Worm (Caenorhabditis elegans) whole organism, L3 larva: ENCODE data around the gene F43E2.11.

Experiments used
- R02D3.7 ChIP-seq: fragments of 150-350 bp; optimal IDR thresholded peaks from 2 replicates; lab custom pipeline; 2014; ENCODE audit warnings: missing biosample characterization, missing genetic modification characterization
- ZK546.5 ChIP-seq: sonication (generic microtip); optimal IDR thresholded peaks from 2 replicates; lab custom pipeline; 2017; ENCODE audit warnings: missing biosample characterization, missing genetic modification characterization
- aly-2 ChIP-seq: fragments of 150-350 bp; optimal IDR thresholded peaks from 2 replicates; lab custom pipeline; 2014; ENCODE audit warnings: missing biosample characterization, missing genetic modification characterization
- ama-1 ChIP-seq: fragments of 150-350 bp; optimal IDR thresholded peaks from 2 replicates; lab custom pipeline; 2018
- ceh-16 ChIP-seq: sonication (generic microtip); optimal IDR thresholded peaks from 2 replicates; lab custom pipeline; 2017; ENCODE audit warnings: missing biosample characterization, missing genetic modification characterization
- ceh-9 ChIP-seq: sonication (generic microtip); optimal IDR thresholded peaks from 2 replicates; lab custom pipeline; 2018; ENCODE audit warnings: missing biosample characterization, missing genetic modification characterization
- daf-12 ChIP-seq: fragments of 150-350 bp; optimal IDR thresholded peaks from 2 replicates; lab custom pipeline; 2014; ENCODE audit warnings: missing biosample characterization, missing genetic modification reagents, missing genetic modification characterization
- egl-27 ChIP-seq: sonication (generic microtip); optimal IDR thresholded peaks from 4 replicates; lab custom pipeline; 2017; ENCODE audit warnings: missing biosample characterization, missing genetic modification reagents, missing genetic modification characterization
- elt-1 ChIP-seq: fragments of 150-350 bp; optimal IDR thresholded peaks from 2 replicates; lab custom pipeline; 2014; ENCODE audit warnings: missing biosample characterization, missing genetic modification characterization
- elt-2 ChIP-seq: sonication (generic microtip); optimal IDR thresholded peaks from 2 replicates; lab custom pipeline; 2016; ENCODE audit warnings: missing genetic modification reagents, mild to moderate bottlenecking, missing genetic modification characterization, missing compliant biosample characterization
- elt-3 ChIP-seq, 3 experiments: fragments of 150-350 bp in 1 of 3; sonication (generic microtip) in 2 of 3; optimal IDR thresholded peaks; 2 replicates in 2 of 3; 4 replicates in 1 of 3; lab custom pipeline; 2014 to 2017; ENCODE audit warnings: missing biosample characterization in 3 of 3, missing genetic modification characterization in 3 of 3
- fkh-10 ChIP-seq: sonication (generic microtip); optimal IDR thresholded peaks from 2 replicates; lab custom pipeline; 2017; ENCODE audit warnings: missing biosample characterization, missing genetic modification reagents, missing genetic modification characterization
- fkh-2 ChIP-seq: fragments of 150-350 bp; optimal IDR thresholded peaks from 2 replicates; lab custom pipeline; 2014; ENCODE audit warnings: missing biosample characterization, missing genetic modification reagents, missing genetic modification characterization
- fos-1 ChIP-seq: fragments of 150-350 bp; optimal IDR thresholded peaks from 2 replicates; lab custom pipeline; 2014; ENCODE audit warnings: missing biosample characterization, missing genetic modification characterization
- lin-15B ChIP-seq: fragments of 150-350 bp; optimal IDR thresholded peaks from 2 replicates; lab custom pipeline; 2014; ENCODE audit warnings: missing biosample characterization, missing genetic modification characterization
- lin-39 ChIP-seq: fragments of 150-350 bp; optimal IDR thresholded peaks from 2 replicates; lab custom pipeline; 2018; ENCODE audit warnings: missing biosample characterization, missing genetic modification reagents, missing genetic modification characterization
- lsy-12 ChIP-seq: sonication (generic microtip); optimal IDR thresholded peaks from 2 replicates; lab custom pipeline; 2016; ENCODE audit warnings: mild to moderate bottlenecking, missing genetic modification characterization, missing compliant biosample characterization
- mdl-1 ChIP-seq: fragments of 150-350 bp; optimal IDR thresholded peaks from 2 replicates; lab custom pipeline; 2014; ENCODE audit warnings: missing biosample characterization, missing genetic modification characterization
- mml-1 ChIP-seq: fragments of 150-350 bp; sonication (generic microtip); optimal IDR thresholded peaks from 3 replicates; lab custom pipeline; 2014; ENCODE audit warnings: missing biosample characterization, missing genetic modification characterization
- nfya-1 ChIP-seq: sonication (generic microtip); optimal IDR thresholded peaks from 2 replicates; lab custom pipeline; 2017; ENCODE audit warnings: missing genetic modification characterization, mild to moderate bottlenecking, missing compliant biosample characterization, antibody characterized with exemption, moderate library complexity; ENCODE audit not compliant: insufficient read depth
- nhr-11 ChIP-seq: fragments of 150-350 bp; optimal IDR thresholded peaks from 2 replicates; lab custom pipeline; 2014; ENCODE audit warnings: missing biosample characterization, missing genetic modification characterization
- nhr-12 ChIP-seq: fragments of 150-350 bp; optimal IDR thresholded peaks from 2 replicates; lab custom pipeline; 2014; ENCODE audit warnings: missing biosample characterization, missing genetic modification characterization
- nhr-23 ChIP-seq: fragments of 150-350 bp; optimal IDR thresholded peaks from 2 replicates; lab custom pipeline; 2014; ENCODE audit warnings: missing biosample characterization, missing genetic modification reagents, missing genetic modification characterization
- nhr-237 ChIP-seq: fragments of 150-350 bp; optimal IDR thresholded peaks from 2 replicates; lab custom pipeline; 2014; ENCODE audit warnings: missing biosample characterization, missing genetic modification characterization
- nhr-25 ChIP-seq: sonication (generic microtip); optimal IDR thresholded peaks from 2 replicates; lab custom pipeline; 2017; ENCODE audit warnings: missing biosample characterization, missing genetic modification characterization
- nhr-28 ChIP-seq: fragments of 150-350 bp; optimal IDR thresholded peaks from 2 replicates; lab custom pipeline; 2014; ENCODE audit warnings: missing biosample characterization, missing genetic modification characterization
- nhr-43 ChIP-seq: sonication (generic microtip); optimal IDR thresholded peaks from 2 replicates; lab custom pipeline; 2016; ENCODE audit warnings: mild to moderate bottlenecking, missing genetic modification characterization, missing compliant biosample characterization; ENCODE audit not compliant: poor library complexity, severe bottlenecking
- nhr-67 ChIP-seq: fragments of 150-350 bp; optimal IDR thresholded peaks from 2 replicates; lab custom pipeline; 2014; ENCODE audit warnings: missing biosample characterization, missing genetic modification characterization
- pha-4 ChIP-seq: fragments of 150-350 bp; optimal IDR thresholded peaks from 2 replicates; lab custom pipeline; 2014; ENCODE audit warnings: missing biosample characterization, missing genetic modification reagents, missing genetic modification characterization
- pqm-1 ChIP-seq: fragments of 150-350 bp; optimal IDR thresholded peaks from 2 replicates; lab custom pipeline; 2017; ENCODE audit warnings: missing biosample characterization, missing genetic modification characterization, inconsistent platforms
- sea-2 ChIP-seq: fragments of 150-350 bp; sonication (generic microtip); optimal IDR thresholded peaks from 4 replicates; lab custom pipeline; 2014; ENCODE audit warnings: missing biosample characterization, missing genetic modification reagents, missing genetic modification characterization
- skn-1 ChIP-seq: fragments of 150-350 bp; optimal IDR thresholded peaks from 2 replicates; lab custom pipeline; 2014; ENCODE audit warnings: missing biosample characterization, missing genetic modification characterization
- snpc-4 ChIP-seq: fragments of 150-350 bp; optimal IDR thresholded peaks from 2 replicates; lab custom pipeline; 2014; ENCODE audit warnings: missing biosample characterization, missing genetic modification characterization
- tbx-2 ChIP-seq: sonication (generic microtip); optimal IDR thresholded peaks from 2 replicates; lab custom pipeline; 2016; ENCODE audit warnings: mild to moderate bottlenecking, missing genetic modification characterization, missing compliant biosample characterization
- unc-39 ChIP-seq: sonication (generic microtip); optimal IDR thresholded peaks from 4 replicates; lab custom pipeline; 2017; ENCODE audit warnings: missing biosample characterization, missing genetic modification characterization
- ztf-4 ChIP-seq: fragments of 150-350 bp; optimal IDR thresholded peaks from 2 replicates; lab custom pipeline; 2014; ENCODE audit warnings: missing biosample characterization, missing genetic modification characterization

The F43E2.11 gene

DNA sequence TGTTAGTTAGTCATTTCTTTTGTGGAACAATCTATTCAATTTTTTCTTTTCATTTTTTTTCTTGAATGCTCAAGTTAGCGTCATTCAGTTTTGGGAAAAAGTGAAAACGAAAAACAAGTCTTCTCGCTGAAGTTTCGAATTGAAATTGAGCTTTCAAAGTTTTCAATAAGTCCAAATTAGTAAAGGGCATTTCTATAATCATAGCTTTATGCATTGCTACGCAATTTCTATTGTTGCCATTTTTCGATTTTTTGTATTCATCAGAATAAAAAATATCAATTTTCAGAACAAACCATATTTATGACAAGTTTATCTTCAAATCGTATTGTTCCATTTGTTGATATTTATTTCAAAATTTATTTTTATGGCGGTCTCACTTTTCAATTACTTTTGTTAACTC lies 38.1 kb upstream of the F43E2.11 start, which contains the start of gene srd-55:
srd-55 (plus strand) TSS at position 301 of the 400 bp plus-strand sequence.
- TF ChIP-seq nhr-23 (tag; lab: Kevin White, UChicago) (no peak), elt-2 (tag; lab: Kevin White, UChicago) (no peak), nhr-25 (tag; lab: Kevin White, UChicago) (no peak), pqm-1 (no peak), sea-2 (GFP tag; lab: Kevin White, UChicago) (no peak), nhr-67 (tag; lab: Kevin White, UChicago) (no peak), ceh-16 (tag; lab: Kevin White, UChicago) (no peak), lin-15B (no peak)

ce11 chrII:7406438-7406837 lies 36.3 kb upstream of the F43E2.11 start:
- TF ChIP-seq elt-1 (tag; lab: Kevin White, UChicago) (no peak), pqm-1 (no peak), unc-39 (tag; lab: Kevin White, UChicago) (no peak), tbx-2 (no peak), sea-2 (GFP tag; lab: Kevin White, UChicago) (no peak), lin-39 (no peak), lin-15B (no peak), R02D3.7 (tag; lab: Kevin White, UChicago) (no peak), elt-3 (tag; optimal IDR thresholded peaks at IDR 0.05; lab: Kevin White, UChicago) (no peak), nhr-11 (tag; lab: Kevin White, UChicago) (no peak), nfya-1 (tag; lab: Kevin White, UChicago) (no peak), ama-1 (lab: Kevin White, UChicago) (no peak), fkh-2 (no peak)
- TF ChIP-seq, all 47 proteins: peak for 0

- TF ChIP-seq elt-3 (tag; optimal IDR thresholded peaks at IDR 0.05; lab: Kevin White, UChicago): peak in 2 of 3 experiments; percentile 81 to 91
- no peak for TF ChIP-seq lin-39
- no peak for TF ChIP-seq pha-4 (tag; lab: Kevin White, UChicago)
- no peak for TF ChIP-seq fkh-10
- no peak for TF ChIP-seq ztf-4 (tag; lab: Kevin White, UChicago)
- no peak for TF ChIP-seq nhr-43 (tag; lab: Kevin White, UChicago)
- peak; percentile 45 for TF ChIP-seq nhr-23 (tag; lab: Kevin White, UChicago)
- TF ChIP-seq nhr-25 (tag; lab: Kevin White, UChicago): peak; percentile 94
- TF ChIP-seq nhr-28 (tag; lab: Kevin White, UChicago): no peak
- TF ChIP-seq nhr-237 (tag; lab: Kevin White, UChicago): no peak
- TF ChIP-seq mdl-1 (tag; lab: Kevin White, UChicago): no peak
- TF ChIP-seq snpc-4 (tag; lab: Kevin White, UChicago): no peak
- TF ChIP-seq nhr-67 (tag; lab: Kevin White, UChicago): no peak
- TF ChIP-seq ceh-9: no peak
- TF ChIP-seq unc-39 (tag; lab: Kevin White, UChicago): no peak
- no peak for TF ChIP-seq lsy-12
- TF ChIP-seq elt-1 (tag; lab: Kevin White, UChicago): no peak
- no peak for TF ChIP-seq fos-1 (tag; lab: Kevin White, UChicago)
Measured at ce11 chrII:7405262-7405661, 35.2 kb upstream of the F43E2.11 start.

DNA sequence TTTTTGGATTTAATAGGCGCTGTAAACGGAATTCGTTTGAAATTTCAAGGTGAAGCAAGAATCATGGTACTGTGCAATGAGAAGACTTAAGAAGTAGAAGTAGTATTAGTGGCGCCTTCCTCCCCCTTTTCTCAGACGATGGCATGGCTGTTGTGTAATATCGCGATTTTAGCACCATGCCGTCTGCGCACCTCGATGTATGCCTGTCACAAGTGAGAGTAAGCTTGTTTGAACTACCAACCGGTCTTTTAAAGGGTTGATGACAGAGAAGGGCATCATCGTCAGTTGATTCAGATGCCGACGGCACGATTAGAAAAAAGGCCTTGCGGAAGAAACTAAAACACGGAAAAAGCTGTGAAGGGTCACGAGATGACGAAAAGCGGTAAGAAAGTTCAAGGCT lies 33.9 kb upstream of the F43E2.11 start:
- TF ChIP-seq nhr-25 (tag; lab: Kevin White, UChicago): peak; percentile 99
- no peak for TF ChIP-seq daf-12 (tag; lab: Kevin White, UChicago)
- TF ChIP-seq aly-2 (tag; lab: Kevin White, UChicago): no peak
- TF ChIP-seq unc-39 (tag; lab: Kevin White, UChicago): no peak
- TF ChIP-seq ceh-9: no peak
- TF ChIP-seq ztf-4 (tag; lab: Kevin White, UChicago): no peak
- TF ChIP-seq nfya-1 (tag; lab: Kevin White, UChicago): peak; percentile 35
- TF ChIP-seq mdl-1 (tag; lab: Kevin White, UChicago): no peak
- no peak for TF ChIP-seq nhr-237 (tag; lab: Kevin White, UChicago)
- TF ChIP-seq ceh-16 (tag; lab: Kevin White, UChicago): no peak
- no peak for TF ChIP-seq lin-15B
- TF ChIP-seq mml-1: no peak
- TF ChIP-seq elt-1 (tag; lab: Kevin White, UChicago): peak; percentile 56
- TF ChIP-seq nhr-12 (tag; lab: Kevin White, UChicago): no peak
- TF ChIP-seq fkh-10: no peak
- TF ChIP-seq pqm-1: no peak
- TF ChIP-seq nhr-43 (tag; lab: Kevin White, UChicago): peak; percentile 19
- TF ChIP-seq nhr-67 (tag; lab: Kevin White, UChicago): no peak
- TF ChIP-seq ama-1 (lab: Kevin White, UChicago): no peak
- TF ChIP-seq lin-39: no peak
- no peak for TF ChIP-seq egl-27
- no peak for TF ChIP-seq sea-2 (GFP tag; lab: Kevin White, UChicago)
- TF ChIP-seq skn-1 (tag; lab: Kevin White, UChicago): no peak
- no peak for TF ChIP-seq ZK546.5 (tag; lab: Kevin White, UChicago)
- no peak for TF ChIP-seq snpc-4 (tag; lab: Kevin White, UChicago)
- TF ChIP-seq nhr-23 (tag; lab: Kevin White, UChicago): no peak
